Worm (Caenorhabditis elegans) whole organism, L2 larva: ENCODE data around the gene mfn-1.
"Not testable (repeated sequence)": the region's sequence is repeated elsewhere in the genome, so short reads cannot be mapped to it uniquely, and the experiment has no call there.

Source experiments
- C34F6.9 ChIP-seq: fragments of 150-350 bp; optimal IDR thresholded peaks from 2 replicates; lab custom pipeline; 2014; ENCODE audit warnings: missing biosample characterization, missing genetic modification characterization
- F13H6.1 ChIP-seq: sonication (generic microtip); optimal IDR thresholded peaks from 2 replicates; lab custom pipeline; 2016; ENCODE audit warnings: missing genetic modification characterization, missing compliant biosample characterization
- R02D3.7 ChIP-seq: fragments of 150-350 bp; optimal IDR thresholded peaks from 2 replicates; lab custom pipeline; 2014; ENCODE audit warnings: missing biosample characterization, missing genetic modification characterization
- Y55F3AM.14 ChIP-seq: fragments of 200-800 bp; sonication (Bioruptor generic); optimal IDR thresholded peaks from 2 replicates; lab custom pipeline; 2018; ENCODE audit warnings: mild to moderate bottlenecking, missing genetic modification characterization, missing compliant biosample characterization
- ZK546.5 ChIP-seq: sonication (generic microtip); optimal IDR thresholded peaks from 2 replicates; lab custom pipeline; 2017; ENCODE audit warnings: missing biosample characterization, missing genetic modification characterization
- alr-1 ChIP-seq: fragments of 150-350 bp; optimal IDR thresholded peaks from 2 replicates; lab custom pipeline; 2014; ENCODE audit warnings: missing biosample characterization, missing genetic modification characterization
- blmp-1 ChIP-seq: sonication (generic microtip); optimal IDR thresholded peaks from 2 replicates; lab custom pipeline; 2017; ENCODE audit warnings: missing genetic modification characterization, mild to moderate bottlenecking, missing compliant biosample characterization, antibody characterized with exemption, moderate library complexity; ENCODE audit not compliant: insufficient read depth
- ceh-16 ChIP-seq: fragments of 150-350 bp; optimal IDR thresholded peaks from 2 replicates; lab custom pipeline; 2014; ENCODE audit warnings: missing biosample characterization, missing genetic modification characterization
- ceh-82 ChIP-seq: fragments of 150-350 bp; optimal IDR thresholded peaks from 2 replicates; lab custom pipeline; 2014; ENCODE audit warnings: missing biosample characterization, missing genetic modification characterization
- crh-2 ChIP-seq: sonication (generic microtip); optimal IDR thresholded peaks from 2 replicates; lab custom pipeline; 2017; ENCODE audit warnings: missing biosample characterization, missing genetic modification characterization
- dmd-4 ChIP-seq: sonication (generic microtip); optimal IDR thresholded peaks from 2 replicates; lab custom pipeline; 2017; ENCODE audit warnings: missing biosample characterization, missing genetic modification characterization
- egl-27 ChIP-seq: sonication (generic microtip); optimal IDR thresholded peaks from 3 replicates; lab custom pipeline; 2017; ENCODE audit warnings: missing biosample characterization, missing genetic modification reagents, missing genetic modification characterization
- elt-3 ChIP-seq: sonication (generic microtip); optimal IDR thresholded peaks from 2 replicates; lab custom pipeline; 2017; ENCODE audit warnings: missing biosample characterization, missing genetic modification characterization
- fos-1 ChIP-seq: fragments of 150-350 bp; optimal IDR thresholded peaks from 2 replicates; lab custom pipeline; 2014; ENCODE audit warnings: missing biosample characterization, missing genetic modification characterization
- gmeb-1 ChIP-seq: fragments of 150-350 bp; optimal IDR thresholded peaks from 2 replicates; lab custom pipeline; 2014; ENCODE audit warnings: missing biosample characterization, missing genetic modification characterization
- lin-11 ChIP-seq: fragments of 150-350 bp; sonication (generic microtip); optimal IDR thresholded peaks from 2 replicates; lab custom pipeline; 2014; ENCODE audit warnings: missing biosample characterization, missing genetic modification characterization, inconsistent platforms, mixed read lengths
- lin-13 ChIP-seq: fragments of 150-350 bp; optimal IDR thresholded peaks from 2 replicates; lab custom pipeline; 2014; ENCODE audit warnings: missing biosample characterization, missing genetic modification reagents, missing genetic modification characterization
- lin-39 ChIP-seq: fragments of 150-350 bp; optimal IDR thresholded peaks from 2 replicates; lab custom pipeline; 2014; ENCODE audit warnings: missing biosample characterization, missing genetic modification reagents, missing genetic modification characterization
- lsy-2 ChIP-seq, 2 experiments: fragments of 150-350 bp in 1 of 2; sonication (generic microtip) in 1 of 2; optimal IDR thresholded peaks; 2 replicates each; lab custom pipeline; 2014 to 2017; ENCODE audit warnings: missing biosample characterization in 2 of 2, missing genetic modification characterization in 2 of 2
- mab-5 ChIP-seq: fragments of 150-350 bp; optimal IDR thresholded peaks from 2 replicates; lab custom pipeline; 2014; ENCODE audit warnings: missing biosample characterization, missing genetic modification characterization
- mbf-1 ChIP-seq: sonication (generic microtip); optimal IDR thresholded peaks from 2 replicates; lab custom pipeline; 2017; ENCODE audit warnings: missing biosample characterization, missing genetic modification characterization
- mdl-1 ChIP-seq, 2 experiments: fragments of 150-350 bp in 1 of 2; sonication (generic microtip) in 1 of 2; optimal IDR thresholded peaks; 2 replicates each; lab custom pipeline; 2017; ENCODE audit warnings: missing biosample characterization in 2 of 2, missing genetic modification characterization in 2 of 2
- nhr-11 ChIP-seq: fragments of 150-350 bp; optimal IDR thresholded peaks from 2 replicates; lab custom pipeline; 2014; ENCODE audit warnings: missing biosample characterization, missing genetic modification characterization
- nhr-129 ChIP-seq: fragments of 150-350 bp; optimal IDR thresholded peaks from 2 replicates; lab custom pipeline; 2014; ENCODE audit warnings: missing biosample characterization, missing genetic modification characterization
- nhr-23 ChIP-seq: fragments of 150-350 bp; optimal IDR thresholded peaks from 2 replicates; lab custom pipeline; 2014; ENCODE audit warnings: missing biosample characterization, missing genetic modification reagents, missing genetic modification characterization
- nhr-237 ChIP-seq: fragments of 150-350 bp; optimal IDR thresholded peaks from 2 replicates; lab custom pipeline; 2014; ENCODE audit warnings: missing biosample characterization, missing genetic modification characterization
- nhr-77 ChIP-seq: fragments of 150-350 bp; optimal IDR thresholded peaks from 2 replicates; lab custom pipeline; 2014; ENCODE audit warnings: missing biosample characterization, missing genetic modification characterization
- peb-1 ChIP-seq: fragments of 150-350 bp; optimal IDR thresholded peaks from 2 replicates; lab custom pipeline; 2014; ENCODE audit warnings: missing biosample characterization, missing genetic modification characterization
- sem-4 ChIP-seq: fragments of 150-350 bp; optimal IDR thresholded peaks from 2 replicates; lab custom pipeline; 2014; ENCODE audit warnings: missing biosample characterization, missing genetic modification reagents, missing genetic modification characterization
- sma-3 ChIP-seq: sonication (generic microtip); optimal IDR thresholded peaks from 2 replicates; lab custom pipeline; 2016; ENCODE audit warnings: missing genetic modification reagents, missing genetic modification characterization, missing compliant biosample characterization
- sma-9 ChIP-seq, 2 experiments: fragments of 150-350 bp in 1 of 2; sonication (generic microtip) in 1 of 2; optimal IDR thresholded peaks; 2 replicates each; lab custom pipeline; 2014 to 2016; ENCODE audit warnings: missing genetic modification characterization in 2 of 2, mild to moderate bottlenecking in 1 of 2, missing biosample characterization in 1 of 2, missing compliant biosample characterization in 1 of 2, missing genetic modification reagents in 1 of 2, moderate library complexity in 1 of 2
- snpc-4 ChIP-seq: fragments of 150-350 bp; optimal IDR thresholded peaks from 2 replicates; lab custom pipeline; 2014; ENCODE audit warnings: missing biosample characterization, missing genetic modification characterization
- unc-55 ChIP-seq: fragments of 150-350 bp; sonication (generic microtip); optimal IDR thresholded peaks from 3 replicates; lab custom pipeline; 2014; ENCODE audit warnings: missing biosample characterization, missing genetic modification reagents, missing genetic modification characterization
- unc-62 ChIP-seq: fragments of 150-350 bp; optimal IDR thresholded peaks from 2 replicates; lab custom pipeline; 2014; ENCODE audit warnings: missing biosample characterization, missing genetic modification reagents, missing genetic modification characterization
- ztf-1 ChIP-seq: fragments of 200-800 bp; sonication (Bioruptor generic); conservative IDR thresholded peaks from 2 replicates; pipeline ENCODE4 v1.3.6; 2022; ENCODE audit warnings: missing genetic modification characterization, missing compliant biosample characterization
- ztf-11 ChIP-seq: sonication (generic microtip); optimal IDR thresholded peaks from 2 replicates; lab custom pipeline; 2017; ENCODE audit warnings: missing biosample characterization, missing genetic modification characterization

Gene mfn-1

ce11 chrII:11443128-11443527, 28.7 kb downstream of the mfn-1 start:
- TF ChIP-seq unc-62 (GFP tag; lab: Kevin White, UChicago) (no peak), nhr-77 (tag; lab: Kevin White, UChicago) (no peak), nhr-237 (tag; lab: Kevin White, UChicago) (no peak), snpc-4 (tag; lab: Kevin White, UChicago) (no peak), ztf-11 (tag; lab: Kevin White, UChicago) (no peak), lin-13 (no peak), alr-1 (tag; lab: Kevin White, UChicago) (no peak), ceh-82 (tag; lab: Kevin White, UChicago) (no peak), mab-5 (no peak), nhr-23 (tag; lab: Kevin White, UChicago) (no peak), nhr-11 (tag; lab: Kevin White, UChicago) (no peak), F13H6.1 (tag; lab: Kevin White, UChicago) (no peak), blmp-1 (no peak)

- not testable (repeated sequence) for TF ChIP-seq alr-1, peb-1, sem-4 (tag; lab: Kevin White, UChicago)
- TF ChIP-seq, all 48 proteins: peak for 0; not testable (repeated sequence) for 48
Measured at ce11 chrII:11442425-11442824, 29.4 kb downstream of the mfn-1 start, which contains the start of gene ebp-2. Gene ebp-2 (plus strand): TSS chrII:11442725.

DNA sequence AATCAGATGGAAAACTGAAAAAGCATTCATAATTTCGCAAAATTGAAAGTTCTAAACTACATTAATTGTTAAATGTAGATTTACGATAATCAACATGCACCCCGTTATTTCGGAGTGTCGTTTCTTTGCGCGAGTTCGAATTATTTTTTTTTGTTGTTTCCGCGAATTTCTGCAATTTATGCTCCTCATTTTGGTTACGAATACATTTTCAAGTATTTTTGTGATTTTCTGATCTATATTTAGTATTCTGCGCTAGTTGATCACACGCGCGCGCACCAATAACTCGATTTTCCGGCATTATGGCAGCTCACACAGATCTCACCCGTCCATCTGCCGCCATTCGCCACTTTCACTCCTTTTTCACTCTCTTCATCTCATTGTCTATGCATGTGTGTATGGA, 31.6 kb downstream of the mfn-1 start, which contains the start of gene VW02B12L.2:
TSS of gene VW02B12L.2 (minus strand) at position 65 of the 400 bp plus-strand sequence.
- TF ChIP-seq ceh-82 (tag; lab: Kevin White, UChicago) (no peak), lin-39 (tag; lab: Kevin White, UChicago) (no peak), ceh-16 (no peak), nhr-129 (tag; lab: Kevin White, UChicago) (peak; percentile 51), blmp-1 (peak; percentile 8), R02D3.7 (tag; lab: Kevin White, UChicago) (peak; percentile 73), gmeb-1 (peak; percentile 81), unc-55 (GFP tag; lab: Kevin White, UChicago) (peak; percentile 78), mbf-1 (tag; lab: Kevin White, UChicago) (no peak), ZK546.5 (no peak), lin-13 (peak; percentile 22), nhr-237 (tag; lab: Kevin White, UChicago) (no peak), C34F6.9 (tag; lab: Kevin White, UChicago) (peak; percentile 72), mdl-1 (tag; optimal IDR thresholded peaks at IDR 0.05; lab: Kevin White, UChicago) (no peak), lsy-2 (tag; optimal IDR thresholded peaks at IDR 0.05; lab: Kevin White, UChicago) (peak; percentile 34 to 72), sma-9 (GFP tag; optimal IDR thresholded peaks at IDR 0.05; lab: Kevin White, UChicago) (peak; percentile 33), sma-9 (tag; optimal IDR thresholded peaks at IDR 0.05; lab: Kevin White, UChicago) (no peak), Y55F3AM.14 (GFP tag; lab: Kevin White, UChicago) (no peak)

- TF ChIP-seq dmd-4 (tag; lab: Kevin White, UChicago), result no peak
- TF ChIP-seq ZK546.5, result no peak
- TF ChIP-seq sma-3, result no peak
- peak; percentile 52 for TF ChIP-seq fos-1 (tag; lab: Kevin White, UChicago)
- TF ChIP-seq egl-27, result no peak
- no peak for TF ChIP-seq ztf-1
- TF ChIP-seq nhr-77 (tag; lab: Kevin White, UChicago), result no peak
- peak; percentile 39 for TF ChIP-seq crh-2 (tag; lab: Kevin White, UChicago)
Measured at ce11 chrII:11438417-11438816, 33.4 kb downstream of the mfn-1 start, which contains the start of gene vha-6. Gene vha-6 (minus strand): TSS chrII:11438452.

DNA sequence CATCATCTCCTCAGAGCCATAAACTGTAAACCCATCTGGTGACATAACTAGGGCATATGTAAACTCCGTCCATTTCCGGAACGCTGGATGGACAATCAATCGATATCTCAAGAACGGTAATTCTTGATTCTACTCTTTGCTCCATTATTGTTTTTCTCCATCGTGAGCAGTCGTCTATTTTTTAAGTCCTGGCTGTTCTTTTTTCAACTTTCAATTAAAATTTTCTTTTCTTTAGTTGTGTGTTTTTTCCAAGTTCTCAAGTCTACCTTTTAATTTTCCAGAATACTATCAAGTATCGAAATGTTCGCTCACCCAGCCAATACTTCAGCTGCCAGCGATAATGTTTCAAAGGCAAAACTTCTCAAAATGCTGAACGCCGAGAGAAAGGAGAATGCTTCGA, 37.9 kb downstream of the mfn-1 start, which contains the start of gene C05D12.5:
TSS of gene C05D12.5 (plus strand) at position 301 of the 400 bp plus-strand sequence.
- TF ChIP-seq egl-27 (no peak), C34F6.9 (tag; lab: Kevin White, UChicago) (no peak), snpc-4 (tag; lab: Kevin White, UChicago) (no peak), elt-3 (no peak), lin-11 (tag; lab: Kevin White, UChicago) (no peak)
